Worm (Caenorhabditis elegans): ENCODE measurements around the gene sro-1.

DNA sequence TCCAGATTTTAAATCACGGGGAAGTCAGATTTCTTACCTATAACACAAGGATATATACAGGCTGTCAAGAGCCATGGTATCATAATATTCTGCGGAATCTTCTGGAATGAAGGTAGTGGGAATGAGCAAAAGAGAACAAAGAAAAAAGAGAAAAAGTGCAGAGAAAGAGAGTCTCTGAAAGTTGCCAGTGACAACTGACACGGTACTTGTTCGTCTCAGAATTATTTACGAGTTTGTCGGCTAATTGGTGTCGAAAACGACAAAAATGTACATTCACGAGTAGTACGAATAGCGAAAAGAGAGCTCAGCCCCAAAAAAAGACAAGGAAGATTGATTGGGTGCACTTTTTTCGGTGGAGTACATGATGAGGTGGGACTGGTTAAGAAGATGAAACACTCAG lies 17.6 kb upstream of the sro-1 start, which contains the start of gene cah-2:
- TF ChIP-seq sem-4 (tag; optimal IDR thresholded peaks at IDR 0.05) = no peak
- TF ChIP-seq aly-2 (tag; optimal IDR thresholded peaks at IDR 0.05) = no peak
- no peak for TF ChIP-seq nhr-23 (tag; optimal IDR thresholded peaks at IDR 0.05)
- TF ChIP-seq nhr-11 (tag; optimal IDR thresholded peaks at IDR 0.05) = no peak
- TF ChIP-seq ztf-1 (GFP tag; conservative IDR thresholded peaks at IDR 0.05) = no peak
- no peak for TF ChIP-seq ztf-11 (tag; optimal IDR thresholded peaks at IDR 0.05)
- TF ChIP-seq nhr-237 (tag; optimal IDR thresholded peaks at IDR 0.05) = no peak
- no peak for TF ChIP-seq snpc-4 (tag; optimal IDR thresholded peaks at IDR 0.05)
- TF ChIP-seq ceh-16 (tag; optimal IDR thresholded peaks at IDR 0.05) = no peak
- TF ChIP-seq elt-1 (tag; optimal IDR thresholded peaks at IDR 0.05) = no peak
- TF ChIP-seq egl-27 (tag; optimal IDR thresholded peaks at IDR 0.05) = no peak
- no peak for TF ChIP-seq nhr-6 (tag; optimal IDR thresholded peaks at IDR 0.05)

Measured in whole organism, L2 larva.